Worm (Caenorhabditis elegans) whole organism, midembryonic: ENCODE data around the gene B0001.3.

Experiments used
- T22C8.4 ChIP-seq: fragments of 200-800 bp; sonication (Bioruptor generic); IDR thresholded peaks from 2 replicates; pipeline ENCODE4 v1.3.6; 2022; ENCODE audit warnings: missing genetic modification characterization, missing compliant biosample characterization
- cog-1 ChIP-seq: sonication (generic microtip); optimal IDR thresholded peaks from 2 replicates; lab custom pipeline; 2016; ENCODE audit warnings: missing genetic modification characterization, missing compliant biosample characterization
- flt-1 ChIP-seq: fragments of 200-800 bp; sonication (Bioruptor generic); IDR thresholded peaks from 2 replicates; pipeline ENCODE4 v1.3.6; 2022; ENCODE audit warnings: missing genetic modification characterization, missing compliant biosample characterization
- klf-2 ChIP-seq: fragments of 200-800 bp; sonication (Bioruptor generic); conservative IDR thresholded peaks from 2 replicates; pipeline ENCODE4 v1.3.6; 2022; ENCODE audit warnings: missing genetic modification reagents, missing genetic modification characterization, missing compliant biosample characterization
- tab-1 ChIP-seq: fragments of 200-800 bp; sonication (Bioruptor generic); IDR thresholded peaks from 2 replicates; pipeline ENCODE4 v1.3.6; 2022; ENCODE audit warnings: missing genetic modification characterization, missing compliant biosample characterization
- ztf-23 ChIP-seq: fragments of 200-800 bp; sonication (Bioruptor generic); IDR thresholded peaks from 2 replicates; pipeline ENCODE4 v1.3.6; 2022; ENCODE audit warnings: missing genetic modification reagents, missing genetic modification characterization, missing compliant biosample characterization
- ztf-29 ChIP-seq: fragments of 200-800 bp; sonication (Bioruptor generic); IDR thresholded peaks from 2 replicates; pipeline ENCODE4 v1.3.6; 2022; ENCODE audit warnings: missing genetic modification reagents, missing genetic modification characterization, missing compliant biosample characterization

DNA sequence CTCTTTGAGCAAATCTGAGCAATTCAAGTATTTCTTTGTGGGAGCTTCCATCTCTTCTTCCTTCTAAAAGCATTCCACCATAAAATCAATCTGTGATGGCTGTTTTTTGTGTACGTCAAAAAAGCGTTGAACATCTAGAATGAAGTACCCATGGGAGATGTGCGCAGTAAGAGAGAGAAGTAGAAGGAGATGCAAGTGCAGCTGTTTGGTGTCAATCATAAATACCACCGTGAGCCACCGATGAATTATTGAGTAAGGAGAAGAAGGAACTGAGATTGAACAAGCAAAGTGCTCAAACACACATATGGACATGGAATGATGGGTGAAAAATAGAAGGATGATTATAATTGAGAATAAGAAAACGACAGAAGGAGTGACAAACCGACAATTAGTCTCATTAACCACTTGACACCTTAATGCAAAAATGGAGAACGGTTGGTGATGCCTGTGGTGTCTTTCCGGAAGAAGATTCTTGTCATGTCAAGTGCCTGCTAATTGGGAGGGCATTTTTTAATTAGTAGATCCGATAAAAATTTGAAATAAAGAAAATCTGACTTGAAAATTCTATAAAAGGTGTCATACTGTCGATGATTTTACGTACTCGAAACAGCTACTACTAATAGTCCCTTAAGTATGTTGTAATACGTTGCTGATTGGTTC lies 46.7 kb upstream of the B0001.3 start:
- TF ChIP-seq tab-1 = no peak
- no peak for TF ChIP-seq ztf-29 (GFP tag; lab: Robert Waterston, UW)
- no peak for TF ChIP-seq ztf-23 (GFP tag; lab: Robert Waterston, UW)
- TF ChIP-seq T22C8.4 (GFP tag; lab: Robert Waterston, UW) = no peak
- no peak for TF ChIP-seq klf-2
- TF ChIP-seq flt-1 = no peak
- TF ChIP-seq cog-1 (tag; lab: Kevin White, UChicago) = no peak
